Worm (Caenorhabditis elegans) whole organism, L3 larva: ENCODE data around the gene F14D2.14.

Experiments used
- ZK546.5 ChIP-seq: sonication (generic microtip); optimal IDR thresholded peaks from 2 replicates; lab custom pipeline; 2017; ENCODE audit warnings: missing biosample characterization, missing genetic modification characterization
- aly-2 ChIP-seq: fragments of 150-350 bp; optimal IDR thresholded peaks from 2 replicates; lab custom pipeline; 2014; ENCODE audit warnings: missing biosample characterization, missing genetic modification characterization
- ceh-28 ChIP-seq: fragments of 150-350 bp; optimal IDR thresholded peaks from 2 replicates; lab custom pipeline; 2014; ENCODE audit warnings: missing biosample characterization, missing genetic modification reagents, missing genetic modification characterization
- ceh-82 ChIP-seq: fragments of 150-350 bp; optimal IDR thresholded peaks from 2 replicates; lab custom pipeline; 2014; ENCODE audit warnings: missing biosample characterization, missing genetic modification characterization
- ceh-9 ChIP-seq: sonication (generic microtip); optimal IDR thresholded peaks from 2 replicates; lab custom pipeline; 2018; ENCODE audit warnings: missing biosample characterization, missing genetic modification characterization
- daf-12 ChIP-seq: fragments of 150-350 bp; optimal IDR thresholded peaks from 2 replicates; lab custom pipeline; 2014; ENCODE audit warnings: missing biosample characterization, missing genetic modification reagents, missing genetic modification characterization
- elt-2 ChIP-seq: sonication (generic microtip); optimal IDR thresholded peaks from 2 replicates; lab custom pipeline; 2016; ENCODE audit warnings: missing genetic modification reagents, mild to moderate bottlenecking, missing genetic modification characterization, missing compliant biosample characterization
- elt-3 ChIP-seq, 3 experiments: fragments of 150-350 bp in 1 of 3; sonication (generic microtip) in 2 of 3; optimal IDR thresholded peaks; 2 replicates in 2 of 3; 4 replicates in 1 of 3; lab custom pipeline; 2014 to 2017; ENCODE audit warnings: missing biosample characterization in 3 of 3, missing genetic modification characterization in 3 of 3
- eor-1 ChIP-seq, 2 experiments: fragments of 150-350 bp; optimal IDR thresholded peaks; 2 replicates each; lab custom pipeline; 2014 to 2018; ENCODE audit warnings: missing biosample characterization in 2 of 2, missing genetic modification characterization in 2 of 2
- hmg-11 ChIP-seq: sonication (generic microtip); optimal IDR thresholded peaks from 2 replicates; lab custom pipeline; 2016; ENCODE audit warnings: missing genetic modification characterization, missing compliant biosample characterization
- lin-15B ChIP-seq: fragments of 150-350 bp; optimal IDR thresholded peaks from 2 replicates; lab custom pipeline; 2014; ENCODE audit warnings: missing biosample characterization, missing genetic modification characterization
- lin-39 ChIP-seq: fragments of 150-350 bp; optimal IDR thresholded peaks from 2 replicates; lab custom pipeline; 2018; ENCODE audit warnings: missing biosample characterization, missing genetic modification reagents, missing genetic modification characterization
- lsy-12 ChIP-seq: sonication (generic microtip); optimal IDR thresholded peaks from 2 replicates; lab custom pipeline; 2016; ENCODE audit warnings: mild to moderate bottlenecking, missing genetic modification characterization, missing compliant biosample characterization
- mml-1 ChIP-seq: fragments of 150-350 bp; sonication (generic microtip); optimal IDR thresholded peaks from 3 replicates; lab custom pipeline; 2014; ENCODE audit warnings: missing biosample characterization, missing genetic modification characterization
- nhr-11 ChIP-seq: fragments of 150-350 bp; optimal IDR thresholded peaks from 2 replicates; lab custom pipeline; 2014; ENCODE audit warnings: missing biosample characterization, missing genetic modification characterization
- nhr-237 ChIP-seq: fragments of 150-350 bp; optimal IDR thresholded peaks from 2 replicates; lab custom pipeline; 2014; ENCODE audit warnings: missing biosample characterization, missing genetic modification characterization
- nhr-28 ChIP-seq: fragments of 150-350 bp; optimal IDR thresholded peaks from 2 replicates; lab custom pipeline; 2014; ENCODE audit warnings: missing biosample characterization, missing genetic modification characterization
- nhr-43 ChIP-seq: sonication (generic microtip); optimal IDR thresholded peaks from 2 replicates; lab custom pipeline; 2016; ENCODE audit warnings: mild to moderate bottlenecking, missing genetic modification characterization, missing compliant biosample characterization; ENCODE audit not compliant: poor library complexity, severe bottlenecking
- nhr-77 ChIP-seq: fragments of 150-350 bp; optimal IDR thresholded peaks from 2 replicates; lab custom pipeline; 2014; ENCODE audit warnings: missing biosample characterization, missing genetic modification characterization
- pha-4 ChIP-seq: fragments of 150-350 bp; optimal IDR thresholded peaks from 2 replicates; lab custom pipeline; 2014; ENCODE audit warnings: missing biosample characterization, missing genetic modification reagents, missing genetic modification characterization
- sea-2 ChIP-seq: fragments of 150-350 bp; sonication (generic microtip); optimal IDR thresholded peaks from 4 replicates; lab custom pipeline; 2014; ENCODE audit warnings: missing biosample characterization, missing genetic modification reagents, missing genetic modification characterization
- skn-1 ChIP-seq: fragments of 150-350 bp; optimal IDR thresholded peaks from 2 replicates; lab custom pipeline; 2014; ENCODE audit warnings: missing biosample characterization, missing genetic modification characterization
- unc-39 ChIP-seq: sonication (generic microtip); optimal IDR thresholded peaks from 4 replicates; lab custom pipeline; 2017; ENCODE audit warnings: missing biosample characterization, missing genetic modification characterization
- unc-62 ChIP-seq: fragments of 150-350 bp; sonication (generic microtip); optimal IDR thresholded peaks from 4 replicates; lab custom pipeline; 2014; ENCODE audit warnings: missing biosample characterization, missing genetic modification reagents, missing genetic modification characterization
- ztf-4 ChIP-seq: fragments of 150-350 bp; optimal IDR thresholded peaks from 2 replicates; lab custom pipeline; 2014; ENCODE audit warnings: missing biosample characterization, missing genetic modification characterization

Gene F14D2.14

ce11 chrII:3338556-3338955, 9.2 kb downstream of the F14D2.14 start, which contains the start of gene F14D2.7:
TSS of gene F14D2.7 (minus strand) at chrII:3338656.
- TF ChIP-seq sea-2 (no peak), skn-1 (tag; lab: Kevin White, UChicago) (no peak)

- TF ChIP-seq ceh-9 (no peak), ZK546.5 (tag; lab: Kevin White, UChicago) (no peak), ztf-4 (tag; lab: Kevin White, UChicago) (no peak), nhr-237 (no peak)
These were observed 10.8 kb downstream of the F14D2.14 start, which contains the start of gene F14D2.19 for ce11 chrII:3337039-3337438. TSS of gene F14D2.19 (minus strand) at chrII:3337139.

ce11 chrII:3332039-3332438, 15.8 kb downstream of the F14D2.14 start, which contains the start of gene irld-27:
TSS of gene irld-27 (plus strand) at chrII:3332339.
- no peak for TF ChIP-seq mml-1 (tag; lab: Kevin White, UChicago)

- no peak for TF ChIP-seq nhr-11
- TF ChIP-seq eor-1 (tag; optimal IDR thresholded peaks at IDR 0.05; lab: Kevin White, UChicago), result no peak
- TF ChIP-seq unc-62 (GFP tag; lab: Kevin White, UChicago), result no peak
- no peak for TF ChIP-seq lin-39 (tag; lab: Kevin White, UChicago)
- no peak for TF ChIP-seq daf-12 (tag; lab: Kevin White, UChicago)
- TF ChIP-seq lsy-12, result no peak
- TF ChIP-seq unc-39 (tag; lab: Kevin White, UChicago), result no peak
- no peak for TF ChIP-seq hmg-11 (tag; lab: Kevin White, UChicago)
- no peak for TF ChIP-seq aly-2 (tag; lab: Kevin White, UChicago)
These were observed 20.7 kb downstream of the F14D2.14 start, which contains the start of gene Y46D2A.3 for ce11 chrII:3327104-3327503. TSS of gene Y46D2A.3 (minus strand) at chrII:3327204.

- peak; percentile 28 for TF ChIP-seq elt-2 (tag; lab: Kevin White, UChicago)
- no peak for TF ChIP-seq ceh-82 (tag; lab: Kevin White, UChicago)
These were observed 24.6 kb downstream of the F14D2.14 start, which contains the start of gene Y46D2A.2 for ce11 chrII:3323179-3323578. TSS of gene Y46D2A.2 (minus strand) at chrII:3323279.

ce11 chrII:3322257-3322656, 25.5 kb downstream of the F14D2.14 start, which contains the start of gene Y46D2A.1:
TSS of gene Y46D2A.1 (plus strand) at chrII:3322557.
- TF ChIP-seq ztf-4 (tag; lab: Kevin White, UChicago) (no peak), pha-4 (tag; lab: Kevin White, UChicago) (no peak), elt-2 (tag; lab: Kevin White, UChicago) (peak; percentile 63)
- TF ChIP-seq, all 47 proteins: peak for 1

ce11 chrII:3318839-3319238, 29.0 kb downstream of the F14D2.14 start:
- TF ChIP-seq elt-2 (tag; lab: Kevin White, UChicago) (peak; percentile 91), nhr-28 (no peak), elt-3 (tag; optimal IDR thresholded peaks at IDR 0.05; lab: Kevin White, UChicago) (no peak), ceh-28 (tag; lab: Kevin White, UChicago) (no peak)
- TF ChIP-seq, all 47 proteins: peak for 1

ce11 chrII:3313442-3313841, 34.3 kb downstream of the F14D2.14 start, which contains the start of gene F39E9.6:
TSS of gene F39E9.6 (minus strand) at chrII:3313542.
- TF ChIP-seq nhr-43 (tag; lab: Kevin White, UChicago), result no peak
- TF ChIP-seq lin-39 (tag; lab: Kevin White, UChicago), result no peak
- TF ChIP-seq nhr-77 (tag; lab: Kevin White, UChicago), result no peak
- TF ChIP-seq lin-15B, result no peak
- TF ChIP-seq unc-62 (GFP tag; lab: Kevin White, UChicago), result no peak
